Fruit fly (Drosophila melanogaster): ENCODE data around the gene CG43057.

CG43057 gene

DNA sequence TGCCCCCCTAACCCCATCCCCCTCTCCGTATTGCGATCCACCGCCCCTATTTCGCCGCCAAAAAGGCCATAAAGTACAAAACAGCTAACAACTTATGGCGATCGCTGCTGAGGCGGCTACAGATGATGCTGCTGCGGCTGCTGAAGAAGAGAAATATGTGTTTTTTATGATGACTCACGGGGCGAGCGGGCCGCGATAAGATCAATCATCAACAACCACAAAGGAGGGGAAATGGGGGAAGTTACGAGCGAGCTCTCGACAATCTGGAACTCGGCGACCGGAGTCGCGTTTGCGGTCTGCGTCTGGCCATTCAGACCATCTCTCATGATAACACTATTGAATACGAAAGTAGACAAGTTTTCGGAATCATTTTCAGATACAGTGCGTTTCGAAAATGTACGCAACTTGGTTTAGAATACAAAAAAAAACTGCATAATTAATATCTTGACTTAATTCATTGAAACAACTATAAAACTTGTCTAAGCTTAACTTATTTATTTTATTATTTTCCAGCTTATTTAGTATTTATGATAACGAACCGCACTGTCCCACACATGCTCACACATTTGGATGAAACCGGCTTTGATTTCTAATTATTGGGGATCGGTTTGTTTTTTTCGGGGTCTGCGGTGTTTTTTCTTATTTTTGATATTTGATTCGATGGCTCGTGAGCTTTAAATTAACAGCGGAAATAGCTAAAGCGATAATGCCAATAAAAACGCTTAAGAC is 48.5 kb upstream of the CG43057 start (continued):
- TF ChIP-seq CG14965 (GFP tag; optimal IDR thresholded peaks at IDR 0.05; ENCODE audit: borderline replicate concordance) (peak; percentile 33), Awh (GFP tag; IDR thresholded peaks at IDR 0.05) (peak; percentile 98), Dbx (GFP tag; IDR thresholded peaks at IDR 0.05) (peak; percentile 96), CG12236 (GFP tag; optimal IDR thresholded peaks at IDR 0.05) (peak; percentile 90), phol (tag; optimal IDR thresholded peaks at IDR 0.05) (peak; percentile 94), CG5245 (GFP tag; optimal IDR thresholded peaks at IDR 0.05) (peak; percentile 95), danr (GFP tag; IDR thresholded peaks at IDR 0.05) (peak; percentile 95), CG16813 (GFP tag; IDR thresholded peaks at IDR 0.05; ENCODE audit: partially characterized antibody) (no peak), Mrtf (GFP tag; IDR thresholded peaks at IDR 0.05) (peak; percentile 97), CG13624 (GFP tag; optimal IDR thresholded peaks at IDR 0.05) (peak; percentile 94), Abd-B (GFP tag; optimal IDR thresholded peaks at IDR 0.05) (peak; percentile 87), Bteb2 (GFP tag; optimal IDR thresholded peaks at IDR 0.05) (peak; percentile 96), shn (GFP tag; optimal IDR thresholded peaks at IDR 0.05) (peak; percentile 71), dati (GFP tag; IDR thresholded peaks at IDR 0.05) (peak; percentile 91), Hsf (GFP tag; optimal IDR thresholded peaks at IDR 0.05) (peak; percentile 96), Med (GFP tag) (peak; percentile 99), CG6175 (GFP tag; IDR thresholded peaks at IDR 0.05) (peak; percentile 92), CG1792 (GFP tag; optimal IDR thresholded peaks at IDR 0.05) (peak; percentile 80), ham (GFP tag; IDR thresholded peaks at IDR 0.05) (peak; percentile 85), tup (GFP tag; optimal IDR thresholded peaks at IDR 0.05) (peak; percentile 88), knrl (GFP tag; IDR thresholded peaks at IDR 0.05; ENCODE audit: partially characterized antibody) (no peak), peb (GFP tag; IDR thresholded peaks at IDR 0.05) (peak; percentile 93), Dll (GFP tag; IDR thresholded peaks at IDR 0.05; ENCODE audit: partially characterized antibody) (0 out of 4 replicates have a peak, but pooled peaks have one; percentile 20), al (GFP tag; IDR thresholded peaks at IDR 0.05) (peak; percentile 95), Rx (GFP tag; IDR thresholded peaks at IDR 0.05) (peak; percentile 91), CG11560 (tag; IDR thresholded peaks at IDR 0.05) (peak; percentile 89), CG6791 (GFP tag; IDR thresholded peaks at IDR 0.05; ENCODE audit: partially characterized antibody) (no peak), CG1647 (GFP tag; optimal IDR thresholded peaks at IDR 0.05) (peak; percentile 93), CG18599 (GFP tag; optimal IDR thresholded peaks at IDR 0.05) (peak; percentile 97), CG12071 (GFP tag; optimal IDR thresholded peaks at IDR 0.05) (peak; percentile 93), Hr39 (optimal IDR thresholded peaks at IDR 0.05) (no peak), CG12299 (tag; optimal IDR thresholded peaks at IDR 0.05) (peak; percentile 96), fd64A (GFP tag; optimal IDR thresholded peaks at IDR 0.05) (peak; percentile 91), kah (GFP tag; optimal IDR thresholded peaks at IDR 0.05) (peak; percentile 91), CG17328 (GFP tag; IDR thresholded peaks at IDR 0.05) (peak; percentile 98), Dfd (GFP tag; optimal IDR thresholded peaks at IDR 0.05) (no peak), CG15073 (GFP tag; optimal IDR thresholded peaks at IDR 0.05) (peak; percentile 66), CG34224 (GFP tag; IDR thresholded peaks at IDR 0.05; ENCODE audit: partially characterized antibody) (no peak), CG7987 (GFP tag; optimal IDR thresholded peaks at IDR 0.05) (peak; percentile 86), MESR4 (GFP tag; optimal IDR thresholded peaks at IDR 0.05) (peak; percentile 46), pfk (GFP tag; optimal IDR thresholded peaks at IDR 0.05) (peak; percentile 43), CoRest (tag; optimal IDR thresholded peaks at IDR 0.05) (peak; percentile 98), CG3726 (GFP tag; IDR thresholded peaks at IDR 0.05) (peak; percentile 93; the same call in 1 of the 3 replicates), repo (GFP tag; optimal IDR thresholded peaks at IDR 0.05) (peak; percentile 77), schlank (tag; optimal IDR thresholded peaks at IDR 0.05) (peak; percentile 90), D (optimal IDR thresholded peaks at IDR 0.05) (no peak), D (GFP tag; optimal IDR thresholded peaks at IDR 0.05) (peak; percentile 95), bowl (GFP tag; IDR thresholded peaks at IDR 0.05) (peak; percentile 93), CG13287 (GFP tag; IDR thresholded peaks at IDR 0.05; ENCODE audit: partially characterized antibody) (no peak), crol (GFP tag; IDR thresholded peaks at IDR 0.05) (peak; percentile 84)

Measured in whole organism, embryonic.